Fruit fly (Drosophila melanogaster): ENCODE measurements around the gene CG7191.

The CG7191 gene

dm6 chr2L:7810519-7810918 lies 43.1 kb downstream of the CG7191 start, which contains the start of gene Cdc14:
Cdc14 (minus strand) TSS chr2L:7810703.
- TF ChIP-seq dmrt93B (GFP tag; optimal IDR thresholded peaks at IDR 0.05) (no peak), Rel (GFP tag; optimal IDR thresholded peaks at IDR 0.05) (no peak), Rel (tag; optimal IDR thresholded peaks at IDR 0.05) (peak; percentile 59), dl (GFP tag; optimal IDR thresholded peaks at IDR 0.05; ENCODE audit: insufficient read depth in 1 of 2, partially characterized antibody in 2 of 2) (no peak), fru (GFP tag; optimal IDR thresholded peaks at IDR 0.05) (peak; percentile 5), Vsx2 (GFP tag; optimal IDR thresholded peaks at IDR 0.05; ENCODE audit: partially characterized antibody) (peak; percentile 28), foxo (GFP tag; optimal IDR thresholded peaks at IDR 0.05) (peak in 1 of 2 experiments; percentile 4), Sp1 (GFP tag; optimal IDR thresholded peaks at IDR 0.05) (peak; percentile 3), Hr83 (GFP tag; optimal IDR thresholded peaks at IDR 0.05; ENCODE audit: poor library complexity, severe bottlenecking) (peak; percentile 60), br (GFP tag; optimal IDR thresholded peaks at IDR 0.05) (peak; percentile 6), lola (GFP tag; optimal IDR thresholded peaks at IDR 0.05) (no peak)

dm6 chr2L:7811249-7812002 lies 44.0 kb downstream of the CG7191 start, which contains the start of gene LanB1:
LanB1 (plus strand) TSS chr2L:7811438.
- TF ChIP-seq br (GFP tag; optimal IDR thresholded peaks at IDR 0.05) (no peak), tai (GFP tag; optimal IDR thresholded peaks at IDR 0.05) (no peak), Dfd (GFP tag; optimal IDR thresholded peaks at IDR 0.05) (no peak), dl (GFP tag; optimal IDR thresholded peaks at IDR 0.05; ENCODE audit: insufficient read depth in 1 of 2, partially characterized antibody in 2 of 2) (no peak), Hr83 (GFP tag; optimal IDR thresholded peaks at IDR 0.05; ENCODE audit: poor library complexity, severe bottlenecking) (peak; percentile 48), Jra (GFP tag; optimal IDR thresholded peaks at IDR 0.05) (no peak), Vsx2 (GFP tag; optimal IDR thresholded peaks at IDR 0.05; ENCODE audit: partially characterized antibody) (no peak), Dif (GFP tag; optimal IDR thresholded peaks at IDR 0.05; ENCODE audit: partially characterized antibody) (peak; percentile 36), Hnf4 (GFP tag; optimal IDR thresholded peaks at IDR 0.05) (no peak), Sp1 (GFP tag; optimal IDR thresholded peaks at IDR 0.05) (peak; percentile 5), woc (GFP tag; optimal IDR thresholded peaks at IDR 0.05) (no peak), fru (GFP tag; optimal IDR thresholded peaks at IDR 0.05) (no peak), Hr78 (GFP tag; optimal IDR thresholded peaks at IDR 0.05) (no peak), Rel (GFP tag; optimal IDR thresholded peaks at IDR 0.05) (no peak), Rel (tag; optimal IDR thresholded peaks at IDR 0.05) (peak; percentile 74), psq (GFP tag; optimal IDR thresholded peaks at IDR 0.05) (peak; percentile 88), ey (GFP tag; optimal IDR thresholded peaks at IDR 0.05) (no peak), usp (GFP tag; optimal IDR thresholded peaks at IDR 0.05) (no peak), Abd-B (GFP tag; optimal IDR thresholded peaks at IDR 0.05) (no peak), foxo (GFP tag; optimal IDR thresholded peaks at IDR 0.05) (peak in 1 of 2 experiments; percentile 4)

- TF ChIP-seq HLH106 (tag; optimal IDR thresholded peaks at IDR 0.05) (no peak), fru (GFP tag; optimal IDR thresholded peaks at IDR 0.05) (peak; percentile 0)
Observed at dm6 chr2L:7812555-7813339, 45.3 kb downstream of the CG7191 start.

dm6 chr2L:7813357-7813756 lies 45.9 kb downstream of the CG7191 start:
- TF ChIP-seq foxo (GFP tag; optimal IDR thresholded peaks at IDR 0.05) (no peak), CG32264 (GFP tag; optimal IDR thresholded peaks at IDR 0.05) (no peak), GATAd (GFP tag; optimal IDR thresholded peaks at IDR 0.05) (no peak), Rel (GFP tag; optimal IDR thresholded peaks at IDR 0.05) (no peak), Rel (tag; optimal IDR thresholded peaks at IDR 0.05) (no peak), h (GFP tag; optimal IDR thresholded peaks at IDR 0.05) (peak; percentile 65), lola (GFP tag; optimal IDR thresholded peaks at IDR 0.05) (no peak), Dfd (GFP tag; optimal IDR thresholded peaks at IDR 0.05) (no peak), Hr78 (GFP tag; optimal IDR thresholded peaks at IDR 0.05) (no peak), sage (GFP tag; optimal IDR thresholded peaks at IDR 0.05) (peak; percentile 19), OdsH (GFP tag; optimal IDR thresholded peaks at IDR 0.05) (peak; percentile 2), Myc (optimal IDR thresholded peaks at IDR 0.05) (no peak), brk (GFP tag; optimal IDR thresholded peaks at IDR 0.05) (no peak), CrebA (GFP tag; optimal IDR thresholded peaks at IDR 0.05; ENCODE audit: borderline replicate concordance) (no peak), sv (GFP tag; optimal IDR thresholded peaks at IDR 0.05) (peak; percentile 6), CG9705 (GFP tag; optimal IDR thresholded peaks at IDR 0.05) (peak; percentile 47), psq (GFP tag; optimal IDR thresholded peaks at IDR 0.05) (no peak), tai (GFP tag; optimal IDR thresholded peaks at IDR 0.05) (no peak), Sp1 (GFP tag; optimal IDR thresholded peaks at IDR 0.05) (no peak), br (GFP tag; optimal IDR thresholded peaks at IDR 0.05) (no peak), woc (GFP tag; optimal IDR thresholded peaks at IDR 0.05) (no peak), HLH106 (tag; optimal IDR thresholded peaks at IDR 0.05) (no peak), dmrt93B (GFP tag; optimal IDR thresholded peaks at IDR 0.05) (no peak), usp (GFP tag; optimal IDR thresholded peaks at IDR 0.05) (no peak), Abd-B (GFP tag; optimal IDR thresholded peaks at IDR 0.05) (no peak), dsf (GFP tag; optimal IDR thresholded peaks at IDR 0.05; ENCODE audit: borderline replicate concordance) (no peak), ey (GFP tag; optimal IDR thresholded peaks at IDR 0.05) (no peak), fru (GFP tag; optimal IDR thresholded peaks at IDR 0.05) (no peak), Hr83 (GFP tag; optimal IDR thresholded peaks at IDR 0.05; ENCODE audit: poor library complexity, severe bottlenecking) (peak; percentile 88), Hnf4 (GFP tag; optimal IDR thresholded peaks at IDR 0.05) (no peak), Dif (GFP tag; optimal IDR thresholded peaks at IDR 0.05; ENCODE audit: partially characterized antibody) (no peak), jim (GFP tag; optimal IDR thresholded peaks at IDR 0.05) (no peak), Jra (GFP tag; optimal IDR thresholded peaks at IDR 0.05) (no peak), Mio (GFP tag; optimal IDR thresholded peaks at IDR 0.05) (no peak)
